Worm (Caenorhabditis elegans): ENCODE results near the gene ZC477.2.

ZC477.2 gene

ce11 chrIV:7083382-7083784, 24.6 kb upstream of the ZC477.2 start, which contains the start of gene Y43B11AR.3:
Gene Y43B11AR.3, minus strand, starts transcription at chrIV:7083716.
- TF ChIP-seq ztf-11 (tag; optimal IDR thresholded peaks at IDR 0.05) = no peak
- TF ChIP-seq dmd-6 (GFP tag; IDR thresholded peaks at IDR 0.05) = no peak
- peak; percentile 95 for TF ChIP-seq F49E8.2 (tag; optimal IDR thresholded peaks at IDR 0.05; ENCODE audit: borderline replicate concordance)
- TF ChIP-seq madf-9 (GFP tag; conservative IDR thresholded peaks at IDR 0.05) = no peak
- TF ChIP-seq zag-1 (tag; optimal IDR thresholded peaks at IDR 0.05) = no peak
- no peak for TF ChIP-seq F10B5.3 (tag; optimal IDR thresholded peaks at IDR 0.05)
- TF ChIP-seq Y75B8A.6 (GFP tag; IDR thresholded peaks at IDR 0.05) = peak; percentile 31; the same call in 1 of the 2 replicates
- peak; percentile 35; the same call in 1 of the 2 replicates for TF ChIP-seq F26F4.8 (GFP tag; conservative IDR thresholded peaks at IDR 0.05)
- no peak for TF ChIP-seq ceh-32 (tag; optimal IDR thresholded peaks at IDR 0.05; ENCODE audit: poor library complexity)
- TF ChIP-seq mdl-1 (tag; optimal IDR thresholded peaks at IDR 0.05) = no peak
- no peak for TF ChIP-seq unc-39 (tag; optimal IDR thresholded peaks at IDR 0.05)
- TF ChIP-seq rbr-2 (tag; optimal IDR thresholded peaks at IDR 0.05) = no peak
- TF ChIP-seq D1046.2 (GFP tag; IDR thresholded peaks at IDR 0.05) = no peak
- TF ChIP-seq zip-2 (tag; optimal IDR thresholded peaks at IDR 0.05) = no peak
- TF ChIP-seq pha-4 (GFP tag; IDR thresholded peaks at IDR 0.05) = peak; percentile 46; the same call in 1 of the 2 replicates
- no peak for TF ChIP-seq pha-4 (tag; optimal IDR thresholded peaks at IDR 0.05)
- TF ChIP-seq hlh-30 (tag; optimal IDR thresholded peaks at IDR 0.05; ENCODE audit: insufficient read depth) = no peak
- TF ChIP-seq nhr-102 (tag; optimal IDR thresholded peaks at IDR 0.05) = no peak
- no peak for TF ChIP-seq nhr-237 (tag; optimal IDR thresholded peaks at IDR 0.05)
- no peak for TF ChIP-seq zfp-2 (tag; optimal IDR thresholded peaks at IDR 0.05)
- TF ChIP-seq snpc-1.2 (GFP tag; IDR thresholded peaks at IDR 0.05) = peak; percentile 94
- TF ChIP-seq hlh-11 (tag; optimal IDR thresholded peaks at IDR 0.05) = no peak
- no peak for TF ChIP-seq F37D6.2 (tag; optimal IDR thresholded peaks at IDR 0.05)
- TF ChIP-seq ceh-82 (tag; optimal IDR thresholded peaks at IDR 0.05) = no peak
- no peak; the same call in none of the 2 replicates for TF ChIP-seq lim-7 (GFP tag; IDR thresholded peaks at IDR 0.05)
- no peak for TF ChIP-seq php-3 (GFP tag; IDR thresholded peaks at IDR 0.05)
- no peak for TF ChIP-seq mxl-3 (GFP tag; optimal IDR thresholded peaks at IDR 0.05)
- TF ChIP-seq spr-1 (tag; optimal IDR thresholded peaks at IDR 0.05) = peak; percentile 32
- no peak for TF ChIP-seq skn-1 (tag; optimal IDR thresholded peaks at IDR 0.05)
- TF ChIP-seq snpc-4 (tag; optimal IDR thresholded peaks at IDR 0.05) = no peak
- no peak for TF ChIP-seq lin-13 (GFP tag; optimal IDR thresholded peaks at IDR 0.05)
- TF ChIP-seq egl-43 (GFP tag; IDR thresholded peaks at IDR 0.05) = no peak; the same call in 1 of the 2 replicates
- TF ChIP-seq aha-1 (tag) = no peak
- no peak for TF ChIP-seq daf-16 (GFP tag; optimal IDR thresholded peaks at IDR 0.05)
- TF ChIP-seq daf-16 (tag; optimal IDR thresholded peaks at IDR 0.05) = no peak
- TF ChIP-seq nhr-41 (GFP tag; IDR thresholded peaks at IDR 0.05) = no peak
- TF ChIP-seq ceh-20 (GFP tag; IDR thresholded peaks at IDR 0.05) = no peak
- peak; percentile 69; the same call in 1 of the 2 replicates for TF ChIP-seq lin-1 (GFP tag; IDR thresholded peaks at IDR 0.05)
- no peak for TF ChIP-seq nhr-76 (tag; optimal IDR thresholded peaks at IDR 0.05)
- no peak for TF ChIP-seq hmg-1.1 (GFP tag; IDR thresholded peaks at IDR 0.05)
- no peak for TF ChIP-seq lsy-2 (tag; optimal IDR thresholded peaks at IDR 0.05)
- TF ChIP-seq ZK337.2 (GFP tag; IDR thresholded peaks at IDR 0.05) = no peak
- peak; percentile 89 for TF ChIP-seq lin-38 (GFP tag; IDR thresholded peaks at IDR 0.05)
- TF ChIP-seq ama-1 (optimal IDR thresholded peaks at IDR 0.05) = peak; percentile 74
- TF ChIP-seq vab-7 (GFP tag; IDR thresholded peaks at IDR 0.05) = peak; percentile 54; the same call in 1 of the 2 replicates
- no peak for TF ChIP-seq saeg-2 (GFP tag; IDR thresholded peaks at IDR 0.05)
- no peak for TF ChIP-seq nhr-25 (tag; optimal IDR thresholded peaks at IDR 0.05; ENCODE audit: borderline replicate concordance, insufficient read depth)
- TF ChIP-seq egl-27 (tag; optimal IDR thresholded peaks at IDR 0.05) = no peak
- TF ChIP-seq daf-19 (GFP tag; conservative IDR thresholded peaks at IDR 0.05) = no peak; the same call in 1 of the 2 replicates
- 0 out of 2 replicates have a peak, but pooled peaks have one; percentile 61 for TF ChIP-seq F44E2.7 (GFP tag; IDR thresholded peaks at IDR 0.05)
- no peak for TF ChIP-seq jun-1 (tag; optimal IDR thresholded peaks at IDR 0.05)
- 0 out of 2 replicates have a peak, but pooled peaks have one; percentile 19 for TF ChIP-seq ceh-44 (GFP tag; IDR thresholded peaks at IDR 0.05)
